Fruit fly (Drosophila melanogaster): Measurements from ENCODE around the gene SkpC.

SkpC gene

DNA sequence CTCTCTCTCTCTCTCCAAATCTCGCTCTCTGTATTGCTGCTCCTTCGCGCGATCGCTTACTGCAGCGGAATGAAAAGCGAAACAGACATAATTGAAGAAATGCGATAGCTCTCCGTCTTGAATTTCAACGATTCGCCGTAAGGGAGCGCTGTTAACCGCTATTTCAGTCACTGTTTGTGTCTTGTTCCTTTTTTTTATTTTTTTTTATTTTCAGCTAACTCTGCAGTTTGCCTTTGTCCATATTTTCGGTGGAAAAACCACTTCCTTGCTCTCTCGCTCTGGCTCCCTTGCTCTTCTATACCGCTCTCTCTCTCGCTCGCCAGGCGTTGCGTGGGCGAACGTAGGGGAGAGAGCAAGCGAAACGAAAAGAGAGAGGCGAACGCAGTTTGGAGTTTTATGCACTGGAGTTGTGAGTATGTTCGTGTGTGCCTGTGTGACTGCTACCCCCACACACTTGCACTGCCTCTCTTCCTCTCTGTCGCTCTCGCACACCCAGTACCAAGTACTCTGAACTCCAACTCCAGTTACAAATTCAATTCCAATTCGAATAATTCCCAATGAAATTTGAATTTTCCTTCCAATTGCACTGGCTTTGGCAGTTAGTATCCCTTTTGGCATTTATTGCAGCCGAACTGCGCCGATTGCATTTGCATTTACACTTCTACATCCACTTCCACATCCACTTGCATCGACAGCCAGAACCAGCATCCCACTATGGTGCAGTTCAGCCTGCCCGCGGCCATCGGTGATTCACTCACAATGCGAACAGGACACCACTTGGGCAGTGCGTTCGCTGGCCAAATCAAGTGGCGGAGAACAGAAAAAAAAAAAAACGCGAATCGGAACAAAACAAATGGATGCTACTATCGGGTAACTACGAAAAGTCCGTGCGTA lies 35.5 kb downstream of the SkpC start:
- TF ChIP-seq noc (tag; optimal IDR thresholded peaks at IDR 0.05) = no peak

DNA sequence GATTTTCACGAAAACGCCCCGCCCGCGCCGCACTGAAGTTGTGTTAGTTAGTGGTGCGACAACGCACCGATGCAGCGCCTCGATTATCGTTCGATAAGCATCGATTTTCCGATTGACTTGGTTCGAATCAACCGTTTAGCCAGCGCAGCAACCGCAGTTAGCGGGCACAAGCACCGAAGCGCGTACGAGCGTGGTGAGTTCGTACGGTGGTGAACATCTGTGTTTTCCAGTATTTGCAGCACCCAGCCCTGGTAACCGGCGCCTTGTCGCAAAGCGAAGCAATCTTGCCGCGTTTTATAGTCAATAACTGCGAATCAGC lies 36.1 kb downstream of the SkpC start, which contains the start of the genes pico and Nup205:
TSS of gene pico (minus strand) at position 71 of the 319 bp plus-strand sequence.
TSS of gene Nup205 (plus strand) at position 226 of the 319 bp plus-strand sequence.
- TF ChIP-seq noc (tag; optimal IDR thresholded peaks at IDR 0.05) = no peak

DNA sequence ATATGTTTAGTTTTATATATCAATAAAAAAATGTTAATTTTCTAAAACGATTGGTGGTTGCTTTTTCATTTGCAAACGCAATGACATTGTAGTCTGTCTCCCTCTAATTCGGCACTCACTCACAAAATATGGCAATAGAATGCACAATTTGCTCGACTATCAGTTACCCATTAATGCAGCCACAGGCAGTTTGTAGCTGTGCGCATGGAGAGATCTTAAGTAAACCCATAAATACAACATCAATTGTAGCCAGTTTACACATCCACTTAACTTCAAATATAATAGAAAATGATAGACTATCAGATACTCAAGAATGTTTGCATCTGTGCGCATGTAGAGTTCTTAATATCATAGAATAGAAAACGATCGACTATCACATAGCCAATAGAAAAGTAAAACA lies 43.5 kb downstream of the SkpC start:
- no peak for TF ChIP-seq noc (tag; optimal IDR thresholded peaks at IDR 0.05)

DNA sequence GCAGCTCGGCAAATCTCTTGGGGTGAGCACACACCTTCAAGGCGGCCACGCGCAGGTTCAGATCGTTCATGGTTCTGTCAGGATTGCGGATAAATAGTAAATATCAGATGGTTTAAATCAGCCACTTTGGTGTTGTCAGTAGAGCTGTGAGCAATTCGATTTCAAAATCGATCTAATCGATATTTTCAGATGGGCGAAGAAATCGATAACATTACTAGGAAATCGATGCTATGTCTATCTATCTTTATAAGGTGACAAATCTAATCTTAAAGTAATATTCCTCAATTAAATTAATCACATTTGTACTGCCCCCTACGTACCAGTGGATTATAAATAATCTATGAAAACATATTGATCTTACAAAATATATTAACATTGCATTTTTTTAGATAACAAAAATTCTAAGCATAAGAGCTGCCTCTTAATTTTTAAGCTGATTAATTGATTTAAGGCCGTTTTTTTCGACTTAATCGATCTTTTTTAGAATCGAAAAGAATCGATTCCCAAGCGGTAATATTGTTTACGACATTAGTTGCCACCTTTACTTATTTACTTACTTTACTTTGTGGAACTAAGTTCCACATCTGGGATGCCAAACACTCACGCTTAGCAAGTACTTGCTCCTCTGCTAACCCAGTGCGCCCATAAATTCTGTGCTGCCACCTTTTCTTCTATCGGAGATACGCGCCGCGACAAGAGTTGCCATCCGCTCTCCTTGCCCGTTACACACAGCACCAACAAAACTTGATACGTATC lies 49.7 kb downstream of the SkpC start, which contains the start of gene THADA:
TSS of gene THADA (minus strand) at position 136 of the 756 bp plus-strand sequence.
- no peak for TF ChIP-seq noc (tag; optimal IDR thresholded peaks at IDR 0.05)
